Worm (Caenorhabditis elegans) whole organism, L4 larva: ENCODE data around the gene sto-2.
A peak's percentile ranks its signal among the peaks of the same experiment; 100 is the strongest.

ENCODE experiments used
- F49E8.2 ChIP-seq: sonication (generic microtip); optimal IDR thresholded peaks from 2 replicates; lab custom pipeline; 2016; ENCODE audit warnings: missing compliant biosample characterization, mild to moderate bottlenecking, missing genetic modification characterization, borderline replicate concordance
- ceh-82 ChIP-seq: sonication (generic microtip); optimal IDR thresholded peaks from 2 replicates; lab custom pipeline; 2017; ENCODE audit warnings: missing biosample characterization, missing genetic modification characterization
- pha-4 ChIP-seq, 2 experiments: fragments of 150-350 bp in 1 of 2; fragments of 200-800 bp in 1 of 2; sonication (Bioruptor generic) in 1 of 2; IDR thresholded peaks in 1 of 2; optimal IDR thresholded peaks in 1 of 2; 2 replicates each; pipeline versions ENCODE4 v1.3.6 to Lab custom; 2014 to 2022; ENCODE audit warnings: missing genetic modification characterization in 2 of 2, missing genetic modification reagents in 2 of 2, missing biosample characterization in 1 of 2, missing compliant biosample characterization in 1 of 2
- pqm-1 ChIP-seq: sonication (generic microtip); optimal IDR thresholded peaks from 2 replicates; lab custom pipeline; 2017; ENCODE audit warnings: missing biosample characterization, missing genetic modification characterization
- tra-1 ChIP-seq: fragments of 200-800 bp; sonication (Bioruptor generic); IDR thresholded peaks from 2 replicates; pipeline ENCODE4 v1.3.6; 2022; ENCODE audit warnings: missing genetic modification reagents, missing genetic modification characterization, missing compliant biosample characterization
- zag-1 ChIP-seq: fragments of 150-350 bp; optimal IDR thresholded peaks from 2 replicates; lab custom pipeline; 2014; ENCODE audit warnings: missing biosample characterization, missing genetic modification characterization

ce11 chrX:5319214-5319838 lies 3.9 kb downstream of the sto-2 start:
- TF ChIP-seq pha-4 (GFP tag; IDR thresholded peaks at IDR 0.05; lab: Robert Waterston, UW) (peak; percentile 58; the same call in 1 of the 2 replicates), pha-4 (tag; optimal IDR thresholded peaks at IDR 0.05; lab: Kevin White, UChicago) (no peak), F49E8.2 (tag; lab: Kevin White, UChicago) (no peak), zag-1 (tag; lab: Kevin White, UChicago) (no peak), ceh-82 (no peak), pqm-1 (tag; lab: Kevin White, UChicago) (no peak), tra-1 (0 out of 2 replicates have a peak, but pooled peaks have one; percentile 31)
